Worm (Caenorhabditis elegans): ENCODE measurements around the gene F59B1.6.

- TF ChIP-seq hnd-1 (tag; optimal IDR thresholded peaks at IDR 0.05): no peak
- no peak for TF ChIP-seq aly-1 (tag; optimal IDR thresholded peaks at IDR 0.05)
- no peak for TF ChIP-seq flt-1 (GFP tag; IDR thresholded peaks at IDR 0.05)
- TF ChIP-seq hmbx-1 (tag; optimal IDR thresholded peaks at IDR 0.05): no peak
- TF ChIP-seq pes-1 (GFP tag; IDR thresholded peaks at IDR 0.05): no peak
- no peak for TF ChIP-seq ama-1 (optimal IDR thresholded peaks at IDR 0.05)
- TF ChIP-seq ceh-13 (GFP tag; optimal IDR thresholded peaks at IDR 0.05): no peak
Measured at ce11 chrV:3670499-3670898, 39.0 kb upstream of the F59B1.6 start, which contains the start of gene Y39H10B.3.

Data from whole organism, early embryonic.